Fruit fly (Drosophila melanogaster) whole organism, wandering third instar larva: ENCODE data around the gene CG15531.

Source experiments
- Myc ChIP-seq: fragments of >200 bp; optimal IDR thresholded peaks from 2 replicates; lab custom pipeline; 2017
- N ChIP-seq: fragments of >200 bp; optimal IDR thresholded peaks from 2 replicates; lab custom pipeline; 2018; ENCODE audit warnings: missing biosample characterization, missing external identifiers, missing genetic modification characterization
- Rel ChIP-seq, 2 experiments: fragments of 200-800 bp; sonication (Bioruptor generic) in 1 of 2; optimal IDR thresholded peaks; 2 replicates in 1 of 2; 3 replicates in 1 of 2; lab custom pipeline; 2016 to 2019; ENCODE audit warnings: mild to moderate bottlenecking in 2 of 2, missing biosample characterization in 2 of 2, missing genetic modification characterization in 2 of 2, moderate library complexity in 1 of 2
- dsf ChIP-seq: sonication (Bioruptor generic); optimal IDR thresholded peaks from 2 replicates; lab custom pipeline; 2016; ENCODE audit warnings: missing biosample characterization, missing genetic modification characterization, borderline replicate concordance
- pan ChIP-seq: fragments of >200 bp; optimal IDR thresholded peaks from 2 replicates; lab custom pipeline; 2017

DNA sequence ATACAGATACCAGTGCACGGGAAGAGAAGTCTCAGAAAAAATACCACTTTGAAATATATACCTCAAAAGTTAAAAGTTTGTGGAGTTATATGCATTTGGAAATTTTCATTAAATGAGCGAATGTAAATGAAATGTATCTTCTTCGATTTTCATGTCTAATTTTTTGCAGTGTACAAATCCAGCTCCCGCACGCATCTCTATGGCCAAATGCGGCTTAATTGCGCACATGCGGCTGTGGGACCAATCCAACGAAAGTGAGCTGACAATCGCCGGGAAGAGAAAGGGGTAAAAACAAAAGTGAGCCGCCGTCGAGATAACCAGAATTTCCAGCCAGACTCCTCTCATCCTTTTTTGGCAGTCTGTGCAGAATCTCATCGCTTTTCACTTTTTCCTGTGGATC lies 31.9 kb downstream of the CG15531 start:
- no peak for TF ChIP-seq Rel (GFP tag; optimal IDR thresholded peaks at IDR 0.05; lab: Kevin White, UChicago)
- no peak for TF ChIP-seq Rel (tag; optimal IDR thresholded peaks at IDR 0.05; lab: Kevin White, UChicago)
- no peak for TF ChIP-seq dsf (GFP tag; lab: Kevin White, UChicago)
- TF ChIP-seq pan (lab: Kevin White, UChicago) = no peak
- TF ChIP-seq Myc (lab: Kevin White, UChicago) = no peak
- TF ChIP-seq N (GFP tag; lab: Kevin White, UChicago) = no peak
